Worm (Caenorhabditis elegans) whole organism, young adult: Measurements from ENCODE around the gene dnj-5.

Source experiments
- F49E8.2 ChIP-seq: sonication (generic microtip); optimal IDR thresholded peaks from 3 replicates; lab custom pipeline; 2017; ENCODE audit warnings: missing genetic modification characterization, mild to moderate bottlenecking, missing compliant biosample characterization, antibody characterized with exemption, moderate library complexity; ENCODE audit not compliant: insufficient read depth
- aptf-3 ChIP-seq: fragments of 200-800 bp; sonication (Bioruptor generic); IDR thresholded peaks from 2 replicates; pipeline ENCODE4 v1.3.6; 2022; ENCODE audit warnings: missing genetic modification characterization, missing compliant biosample characterization
- ccch-3 ChIP-seq: fragments of 200-800 bp; sonication (Bioruptor generic); optimal IDR thresholded peaks from 2 replicates; lab custom pipeline; 2018; ENCODE audit warnings: mild to moderate bottlenecking, missing genetic modification characterization, missing compliant biosample characterization
- hmg-1.2 ChIP-seq: fragments of 200-800 bp; sonication (Bioruptor generic); IDR thresholded peaks from 2 replicates; pipeline ENCODE4 v1.3.6; 2022; ENCODE audit warnings: missing genetic modification reagents, missing genetic modification characterization, missing compliant biosample characterization
- hmg-20 ChIP-seq: fragments of 200-800 bp; sonication (Bioruptor generic); IDR thresholded peaks from 2 replicates; pipeline ENCODE4 v1.3.6; 2022; ENCODE audit warnings: missing genetic modification reagents, missing genetic modification characterization, missing compliant biosample characterization
- lin-40 ChIP-seq: sonication (generic microtip); optimal IDR thresholded peaks from 2 replicates; lab custom pipeline; 2016; ENCODE audit warnings: missing genetic modification characterization, mild to moderate bottlenecking, missing compliant biosample characterization, missing genotype, missing genetic modification reagents
- lir-1 ChIP-seq: fragments of 200-800 bp; sonication (Bioruptor generic); conservative IDR thresholded peaks from 2 replicates; pipeline ENCODE4 v1.3.6; 2022; ENCODE audit warnings: missing genetic modification reagents, missing genetic modification characterization, missing compliant biosample characterization
- nfya-2 ChIP-seq: fragments of 200-800 bp; sonication (Bioruptor generic); IDR thresholded peaks from 2 replicates; pipeline ENCODE4 v1.3.6; 2022; ENCODE audit warnings: missing genetic modification reagents, missing genetic modification characterization, missing compliant biosample characterization
- nfyb-1 ChIP-seq: fragments of 200-800 bp; sonication (Bioruptor generic); IDR thresholded peaks from 2 replicates; pipeline ENCODE4 v1.3.6; 2022; ENCODE audit warnings: missing genetic modification reagents, missing genetic modification characterization, missing compliant biosample characterization
- nhr-90 ChIP-seq: sonication (generic microtip); optimal IDR thresholded peaks from 2 replicates; lab custom pipeline; 2016; ENCODE audit warnings: missing genotype, mild to moderate bottlenecking, missing genetic modification characterization, missing compliant biosample characterization
- rec-8 ChIP-seq, 2 experiments: sonication (generic microtip); optimal IDR thresholded peaks; 2 replicates each; lab custom pipeline; 2016; ENCODE audit warnings: mild to moderate bottlenecking in 2 of 2, missing genetic modification characterization in 2 of 2, missing genetic modification reagents in 2 of 2, missing genotype in 2 of 2, missing biosample characterization in 1 of 2, missing compliant biosample characterization in 1 of 2, moderate library complexity in 1 of 2
- sdz-38 ChIP-seq: sonication (generic microtip); optimal IDR thresholded peaks from 2 replicates; lab custom pipeline; 2016; ENCODE audit warnings: missing genotype, missing genetic modification characterization, missing compliant biosample characterization
- snpc-4 ChIP-seq, 5 experiments: fragments of 150-350 bp in 1 of 5; sonication (generic microtip) in 4 of 5; optimal IDR thresholded peaks; 2 replicates each; lab custom pipeline; 2014 to 2018; ENCODE audit warnings: missing genetic modification characterization in 5 of 5, missing biosample characterization in 3 of 5, antibody characterized with exemption in 2 of 5, mild to moderate bottlenecking in 2 of 5, missing compliant biosample characterization in 2 of 5, missing genotype in 2 of 5, moderate library complexity in 2 of 5, missing genetic modification reagents in 1 of 5
- xnd-1 ChIP-seq: sonication (generic microtip); optimal IDR thresholded peaks from 2 replicates; lab custom pipeline; 2016; ENCODE audit warnings: missing genotype, missing genetic modification reagents, missing genetic modification characterization, missing compliant biosample characterization

DNA sequence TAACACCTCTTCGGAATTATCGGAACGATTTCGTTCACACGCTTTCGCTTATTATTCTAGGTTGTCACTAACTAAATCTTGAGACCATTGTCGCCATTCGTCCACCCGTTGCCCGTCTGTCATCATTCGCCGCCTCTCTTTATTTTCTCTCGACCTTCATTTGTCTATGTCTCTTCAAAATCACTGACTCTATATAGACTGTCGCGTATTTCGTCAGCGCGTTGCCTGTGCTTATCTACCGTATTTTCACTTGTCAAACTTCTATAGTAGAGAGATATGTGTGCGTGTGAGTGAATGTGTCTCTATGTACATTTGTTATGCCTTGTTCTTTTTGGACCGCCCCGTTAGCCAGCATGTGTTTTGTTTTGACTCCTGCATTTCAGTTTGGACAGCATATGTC, 29.0 kb downstream of the dnj-5 start:
- TF ChIP-seq xnd-1 (tag; lab: Kevin White, UChicago) (no peak), snpc-4 (GFP tag; optimal IDR thresholded peaks at IDR 0.05; lab: Kevin White, UChicago) (no peak), snpc-4 (tag; optimal IDR thresholded peaks at IDR 0.05; lab: Kevin White, UChicago) (peak in 1 of 4 experiments; percentile 2), hmg-1.2 (peak; percentile 49; the same call in 1 of the 2 replicates), lin-40 (tag; lab: Kevin White, UChicago) (no peak), nfyb-1 (no peak), ccch-3 (GFP tag; lab: Kevin White, UChicago) (no peak), rec-8 (tag; optimal IDR thresholded peaks at IDR 0.05; lab: Kevin White, UChicago) (no peak), F49E8.2 (tag; lab: Kevin White, UChicago) (no peak), hmg-20 (no peak), lir-1 (GFP tag; lab: Robert Waterston, UW) (no peak), nhr-90 (tag; lab: Kevin White, UChicago) (no peak), aptf-3 (GFP tag; lab: Robert Waterston, UW) (no peak), sdz-38 (tag; lab: Kevin White, UChicago) (no peak), nfya-2 (no peak)
